Fruit fly (Drosophila melanogaster) whole organism: ENCODE results near the gene siz.

Experiments used
- CG8478 ChIP-seq: fragments of >200 bp; optimal IDR thresholded peaks from 2 replicates; lab custom pipeline; 2018; ENCODE audit warnings: inconsistent platforms
- Dll ChIP-seq: fragments of >200 bp; optimal IDR thresholded peaks from 2 replicates; lab custom pipeline; 2017
- EcR ChIP-seq, 2 experiments: fragments of >200 bp; optimal IDR thresholded peaks; 2 replicates each; lab custom pipeline; 2017; ENCODE audit warnings: missing biosample characterization in 2 of 2, missing genetic modification characterization in 2 of 2, missing genetic modification reagents in 2 of 2
- pan ChIP-seq: fragments of >200 bp; optimal IDR thresholded peaks from 2 replicates; lab custom pipeline; 2017
- psq ChIP-seq: fragments of >200 bp; optimal IDR thresholded peaks from 2 replicates; lab custom pipeline; 2017
- usp ChIP-seq: fragments of >200 bp; optimal IDR thresholded peaks from 2 replicates; lab custom pipeline; 2017; ENCODE audit warnings: missing biosample characterization, missing genetic modification characterization, mixed read lengths

The siz gene

DNA sequence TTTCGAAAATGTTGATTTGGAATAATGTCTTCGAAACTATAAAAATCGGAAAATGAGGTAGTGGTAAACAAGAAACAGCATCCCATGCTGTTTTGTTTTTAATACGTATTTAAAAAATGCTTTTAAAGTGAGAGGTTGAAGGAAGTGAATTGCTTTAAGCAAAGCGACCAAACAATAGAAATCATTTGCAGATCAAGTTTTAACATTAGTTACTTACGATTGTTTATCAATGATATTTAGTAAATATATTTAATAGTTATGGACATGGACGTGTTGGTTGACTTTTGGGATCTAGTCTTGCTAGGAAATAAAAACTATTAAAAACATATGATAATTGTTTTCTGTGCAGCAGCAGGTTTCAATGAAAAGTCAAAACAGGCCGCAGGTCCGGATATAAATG, 22.0 kb downstream of the siz start:
- TF ChIP-seq usp (GFP tag; lab: Kevin White, UChicago): no peak
- no peak for TF ChIP-seq Dll (lab: Kevin White, UChicago)
- TF ChIP-seq psq (lab: Kevin White, UChicago): no peak
- TF ChIP-seq CG8478 (lab: Kevin White, UChicago): no peak
- TF ChIP-seq EcR (GFP tag; optimal IDR thresholded peaks at IDR 0.05; lab: Kevin White, UChicago): no peak
- no peak for TF ChIP-seq pan (lab: Kevin White, UChicago)

DNA sequence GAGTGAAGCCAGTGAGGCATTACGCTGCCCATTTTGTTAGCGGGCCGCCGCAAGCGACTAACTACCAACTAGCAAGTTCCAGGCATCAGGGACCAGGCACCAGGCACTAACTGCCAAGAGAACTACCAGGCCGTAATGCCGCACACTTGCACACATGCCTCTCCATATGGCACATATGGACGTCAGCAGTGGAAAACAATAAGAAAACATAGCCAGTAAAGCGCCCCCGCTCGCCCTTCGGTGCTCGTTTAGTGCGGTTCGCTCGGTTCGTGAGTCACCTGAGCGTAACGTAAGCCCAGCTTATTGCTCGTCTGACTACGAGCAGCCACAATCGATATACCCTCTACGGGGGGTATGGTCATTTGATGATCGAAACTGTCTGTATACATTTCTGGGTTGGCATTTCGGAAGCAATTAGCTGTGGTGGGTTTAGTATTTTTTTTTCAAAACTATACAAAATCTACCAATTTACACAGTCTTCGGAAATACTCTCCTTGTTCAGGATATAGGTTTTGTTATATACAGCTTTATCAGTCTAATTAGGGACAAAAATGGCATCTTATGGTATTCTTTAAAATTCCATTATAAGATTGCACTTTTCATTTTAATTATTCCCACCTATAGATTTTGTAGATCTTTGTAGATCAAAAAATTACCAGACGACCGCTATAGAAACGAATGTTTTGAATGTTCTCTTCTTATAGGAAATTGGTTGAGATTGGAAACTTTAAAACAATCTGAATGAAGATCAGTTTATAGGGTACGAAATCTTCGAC, 22.6 kb downstream of the siz start:
- TF ChIP-seq Dll (lab: Kevin White, UChicago) (no peak), psq (lab: Kevin White, UChicago) (no peak), pan (lab: Kevin White, UChicago) (peak; percentile 82)

DNA sequence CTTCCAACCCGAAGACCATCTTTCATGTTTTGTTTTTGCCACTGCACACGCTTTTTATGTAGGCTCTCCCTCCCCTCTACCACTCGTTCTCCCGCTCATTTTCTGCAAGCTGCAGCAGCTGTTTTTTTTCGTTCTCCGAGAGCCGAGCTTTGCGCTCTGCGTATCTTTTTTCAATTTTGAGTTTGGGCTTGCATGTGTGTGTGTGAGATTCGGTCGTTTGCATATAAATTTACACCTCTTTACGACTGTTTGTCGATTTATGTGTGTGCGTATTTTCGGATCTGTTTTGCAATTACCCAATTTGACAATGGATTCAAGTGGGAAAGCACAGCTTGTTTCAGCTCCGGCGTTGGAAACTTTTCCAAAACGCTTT, 23.2 kb downstream of the siz start:
- peak; percentile 66 for TF ChIP-seq Dll (lab: Kevin White, UChicago)
- no peak for TF ChIP-seq psq (lab: Kevin White, UChicago)

- TF ChIP-seq Dll (lab: Kevin White, UChicago): peak; percentile 80
- TF ChIP-seq CG8478 (lab: Kevin White, UChicago): no peak
These were observed 24.3 kb downstream of the siz start for dm6 chr3L:21058651-21059050.

- TF ChIP-seq EcR (GFP tag; optimal IDR thresholded peaks at IDR 0.05; lab: Kevin White, UChicago) (no peak), CG8478 (lab: Kevin White, UChicago) (no peak), Dll (lab: Kevin White, UChicago) (no peak), usp (GFP tag; lab: Kevin White, UChicago) (no peak), psq (lab: Kevin White, UChicago) (no peak), pan (lab: Kevin White, UChicago) (no peak)
These were observed 26.1 kb downstream of the siz start for dm6 chr3L:21060189-21061070.

- TF ChIP-seq usp (GFP tag; lab: Kevin White, UChicago) (no peak), EcR (GFP tag; optimal IDR thresholded peaks at IDR 0.05; lab: Kevin White, UChicago) (no peak), psq (lab: Kevin White, UChicago) (no peak), Dll (lab: Kevin White, UChicago) (no peak), CG8478 (lab: Kevin White, UChicago) (no peak), pan (lab: Kevin White, UChicago) (no peak)
These were observed 27.6 kb downstream of the siz start for dm6 chr3L:21061968-21062367.

dm6 chr3L:21064587-21064986, 30.3 kb downstream of the siz start:
- TF ChIP-seq usp (GFP tag; lab: Kevin White, UChicago): no peak
- TF ChIP-seq CG8478 (lab: Kevin White, UChicago): no peak
- no peak for TF ChIP-seq EcR (GFP tag; optimal IDR thresholded peaks at IDR 0.05; lab: Kevin White, UChicago)

- TF ChIP-seq usp (GFP tag; lab: Kevin White, UChicago) (no peak), Dll (lab: Kevin White, UChicago) (no peak), pan (lab: Kevin White, UChicago) (no peak), CG8478 (lab: Kevin White, UChicago) (no peak), EcR (GFP tag; optimal IDR thresholded peaks at IDR 0.05; lab: Kevin White, UChicago) (no peak), psq (lab: Kevin White, UChicago) (no peak)
These were observed 31.0 kb downstream of the siz start, which contains the start of gene CG43072 for dm6 chr3L:21065212-21065902. TSS of gene CG43072 (plus strand) at chr3L:21065852.

- TF ChIP-seq CG8478 (lab: Kevin White, UChicago): no peak
- TF ChIP-seq usp (GFP tag; lab: Kevin White, UChicago): no peak
- TF ChIP-seq Dll (lab: Kevin White, UChicago): no peak
- TF ChIP-seq psq (lab: Kevin White, UChicago): no peak
- no peak for TF ChIP-seq EcR (GFP tag; optimal IDR thresholded peaks at IDR 0.05; lab: Kevin White, UChicago)
- TF ChIP-seq pan (lab: Kevin White, UChicago): no peak
These were observed 32.0 kb downstream of the siz start for dm6 chr3L:21066210-21066912.

- TF ChIP-seq CG8478 (lab: Kevin White, UChicago) (no peak), psq (lab: Kevin White, UChicago) (no peak), usp (GFP tag; lab: Kevin White, UChicago) (no peak), Dll (lab: Kevin White, UChicago) (no peak), pan (lab: Kevin White, UChicago) (no peak), EcR (GFP tag; optimal IDR thresholded peaks at IDR 0.05; lab: Kevin White, UChicago) (no peak)
These were observed 33.3 kb downstream of the siz start for dm6 chr3L:21067553-21068157.
